Fruit fly (Drosophila melanogaster) whole organism, prepupa: ENCODE results near the gene CG33346.

Source experiments
- Blimp-1 ChIP-seq: fragments of 200-800 bp; sonication (Bioruptor generic); optimal IDR thresholded peaks from 3 replicates; lab custom pipeline; 2017; ENCODE audit warnings: missing biosample characterization, missing genetic modification characterization, mild to moderate bottlenecking, moderate library complexity, missing genetic modification reagents
- CG10669 ChIP-seq: fragments of 200-800 bp; sonication (Bioruptor generic); optimal IDR thresholded peaks from 3 replicates; lab custom pipeline; 2018; ENCODE audit warnings: missing biosample characterization, mild to moderate bottlenecking, missing genetic modification characterization, moderate library complexity
- CG11762 ChIP-seq: fragments of 200-800 bp; sonication (Bioruptor generic); optimal IDR thresholded peaks from 3 replicates; lab custom pipeline; 2016; ENCODE audit warnings: missing biosample characterization, missing genetic modification characterization; ENCODE audit not compliant: insufficient read depth
- CG11902 ChIP-seq: fragments of 200-800 bp; sonication (Bioruptor generic); optimal IDR thresholded peaks from 3 replicates; lab custom pipeline; 2016; ENCODE audit warnings: missing biosample characterization, missing genetic modification characterization
- CG1621 ChIP-seq: fragments of 200-800 bp; sonication (Bioruptor generic); optimal IDR thresholded peaks from 3 replicates; lab custom pipeline; 2018; ENCODE audit warnings: missing biosample characterization, mild to moderate bottlenecking, missing genetic modification characterization
- CG16779 ChIP-seq: fragments of 200-800 bp; sonication (Bioruptor generic); optimal IDR thresholded peaks from 3 replicates; lab custom pipeline; 2017; ENCODE audit warnings: missing biosample characterization, mild to moderate bottlenecking, missing genetic modification characterization
- CG31627 ChIP-seq: fragments of 200-800 bp; sonication (Bioruptor generic); optimal IDR thresholded peaks from 3 replicates; lab custom pipeline; 2016; ENCODE audit warnings: missing biosample characterization, missing genetic modification characterization
- CG32006 ChIP-seq: fragments of 200-800 bp; sonication (Bioruptor generic); optimal IDR thresholded peaks from 3 replicates; lab custom pipeline; 2017; ENCODE audit warnings: missing biosample characterization, mild to moderate bottlenecking, missing genetic modification characterization
- CG34406 ChIP-seq: fragments of 200-800 bp; sonication (Bioruptor generic); optimal IDR thresholded peaks from 3 replicates; lab custom pipeline; 2016; ENCODE audit warnings: missing biosample characterization, missing genetic modification characterization
- CG3919 ChIP-seq: fragments of 200-800 bp; sonication (Bioruptor generic); optimal IDR thresholded peaks from 3 replicates; lab custom pipeline; 2016; ENCODE audit warnings: missing biosample characterization, missing genetic modification characterization
- CG4318 ChIP-seq: fragments of 200-800 bp; sonication (Bioruptor generic); optimal IDR thresholded peaks from 3 replicates; lab custom pipeline; 2017; ENCODE audit warnings: missing biosample characterization, mild to moderate bottlenecking, missing genetic modification characterization
- CG6163 ChIP-seq: fragments of 200-800 bp; sonication (Bioruptor generic); IDR thresholded peaks from 3 replicates; pipeline ENCODE4 v1.3.6; 2022; ENCODE audit warnings: missing biosample characterization, missing genetic modification characterization
- CG6276 ChIP-seq: fragments of 200-800 bp; sonication (Bioruptor generic); optimal IDR thresholded peaks from 2 replicates; lab custom pipeline; 2017; ENCODE audit warnings: missing biosample characterization, mild to moderate bottlenecking, missing genetic modification characterization
- CG6808 ChIP-seq: fragments of 200-800 bp; sonication (Bioruptor generic); optimal IDR thresholded peaks from 3 replicates; lab custom pipeline; 2017; ENCODE audit warnings: missing biosample characterization, missing genetic modification characterization, mild to moderate bottlenecking, moderate library complexity, missing genetic modification reagents
- CG6854 ChIP-seq: fragments of 200-800 bp; sonication (Bioruptor generic); optimal IDR thresholded peaks from 2 replicates; lab custom pipeline; 2017; ENCODE audit warnings: missing biosample characterization, mild to moderate bottlenecking, missing genetic modification characterization
- CG7368 ChIP-seq: fragments of 200-800 bp; sonication (Bioruptor generic); optimal IDR thresholded peaks from 3 replicates; lab custom pipeline; 2016; ENCODE audit warnings: missing biosample characterization, missing genetic modification characterization
- CG8632 ChIP-seq: fragments of 200-800 bp; sonication (Bioruptor generic); optimal IDR thresholded peaks from 3 replicates; lab custom pipeline; 2016; ENCODE audit warnings: missing biosample characterization, missing genetic modification characterization
- CG9139 ChIP-seq: fragments of 200-800 bp; sonication (Bioruptor generic); optimal IDR thresholded peaks from 3 replicates; lab custom pipeline; 2017; ENCODE audit warnings: missing biosample characterization, mild to moderate bottlenecking, missing genetic modification characterization
- Eip75B ChIP-seq: fragments of 200-800 bp; sonication (Bioruptor generic); optimal IDR thresholded peaks from 3 replicates; lab custom pipeline; 2016; ENCODE audit warnings: missing biosample characterization, missing genetic modification characterization
- Ets21C ChIP-seq: fragments of 200-800 bp; sonication (Bioruptor generic); optimal IDR thresholded peaks from 3 replicates; lab custom pipeline; 2016; ENCODE audit warnings: missing biosample characterization, missing genetic modification characterization
- Ets96B ChIP-seq: fragments of 200-800 bp; optimal IDR thresholded peaks from 2 replicates; lab custom pipeline; 2019; ENCODE audit warnings: missing biosample characterization, mild to moderate bottlenecking, missing genetic modification characterization, moderate library complexity
- Gug ChIP-seq: fragments of 200-800 bp; sonication (Bioruptor generic); IDR thresholded peaks from 2 replicates; pipeline ENCODE4 v1.3.6; 2022; ENCODE audit warnings: missing biosample characterization, missing genetic modification characterization
- Hr38 ChIP-seq: sonication (Bioruptor generic); optimal IDR thresholded peaks from 2 replicates; lab custom pipeline; 2016; ENCODE audit warnings: missing biosample characterization, missing genetic modification characterization
- Lpt ChIP-seq: fragments of 200-800 bp; sonication (Bioruptor generic); optimal IDR thresholded peaks from 3 replicates; lab custom pipeline; 2016; ENCODE audit warnings: missing biosample characterization, missing genetic modification characterization
- Smox ChIP-seq: fragments of 200-800 bp; sonication (Bioruptor generic); optimal IDR thresholded peaks from 3 replicates; lab custom pipeline; 2016; ENCODE audit warnings: missing biosample characterization, missing genetic modification characterization
- Sox14 ChIP-seq: fragments of 200-800 bp; sonication (Bioruptor generic); optimal IDR thresholded peaks from 3 replicates; lab custom pipeline; 2016; ENCODE audit warnings: missing biosample characterization, missing genetic modification characterization
- Sox15 ChIP-seq: fragments of 200-800 bp; sonication (Bioruptor generic); optimal IDR thresholded peaks from 3 replicates; lab custom pipeline; 2016; ENCODE audit warnings: missing biosample characterization, missing genetic modification characterization
- acj6 ChIP-seq: fragments of 200-800 bp; sonication (Bioruptor generic); optimal IDR thresholded peaks from 3 replicates; lab custom pipeline; 2016; ENCODE audit warnings: missing biosample characterization, missing genetic modification characterization
- dac ChIP-seq: fragments of 200-800 bp; sonication (Bioruptor generic); optimal IDR thresholded peaks from 2 replicates; lab custom pipeline; 2017; ENCODE audit warnings: missing biosample characterization, mild to moderate bottlenecking, missing genetic modification characterization
- dsx ChIP-seq: fragments of 200-800 bp; optimal IDR thresholded peaks from 3 replicates; lab custom pipeline; 2019; ENCODE audit warnings: missing biosample characterization, mild to moderate bottlenecking, missing genetic modification characterization, moderate library complexity; ENCODE audit not compliant: poor library complexity, severe bottlenecking
- eg ChIP-seq: fragments of 200-800 bp; sonication (Bioruptor generic); IDR thresholded peaks from 3 replicates; pipeline ENCODE4 v1.3.6; 2022; ENCODE audit warnings: missing biosample characterization, missing genetic modification characterization
- fkh ChIP-seq: fragments of 200-800 bp; sonication (Bioruptor generic); optimal IDR thresholded peaks from 3 replicates; lab custom pipeline; 2017; ENCODE audit warnings: missing biosample characterization, mild to moderate bottlenecking, missing genetic modification characterization, moderate library complexity
- pdm3 ChIP-seq: fragments of 200-800 bp; sonication (Bioruptor generic); optimal IDR thresholded peaks from 3 replicates; lab custom pipeline; 2016; ENCODE audit warnings: missing biosample characterization, missing genetic modification characterization
- spab ChIP-seq: fragments of 200-800 bp; sonication (Bioruptor generic); optimal IDR thresholded peaks from 2 replicates; lab custom pipeline; 2017; ENCODE audit warnings: missing biosample characterization, mild to moderate bottlenecking, missing genetic modification characterization, missing genetic modification reagents
- ss ChIP-seq, 2 experiments: fragments of 200-800 bp; sonication (Bioruptor generic); optimal IDR thresholded peaks; 2 replicates in 1 of 2; 3 replicates in 1 of 2; lab custom pipeline; 2017 to 2018; ENCODE audit warnings: mild to moderate bottlenecking in 2 of 2, missing biosample characterization in 2 of 2, missing genetic modification characterization in 2 of 2, moderate library complexity in 1 of 2
- svp ChIP-seq: fragments of 200-800 bp; sonication (Bioruptor generic); peaks from one replicate; lab custom pipeline; 2016; ENCODE audit warnings: missing biosample characterization, missing genetic modification characterization
- topi ChIP-seq: fragments of 200-800 bp; sonication (Bioruptor generic); optimal IDR thresholded peaks from 3 replicates; lab custom pipeline; 2016; ENCODE audit warnings: missing biosample characterization, missing genetic modification characterization
- vri ChIP-seq: fragments of 200-800 bp; sonication (Bioruptor generic); optimal IDR thresholded peaks from 3 replicates; lab custom pipeline; 2016; ENCODE audit warnings: missing biosample characterization, mild to moderate bottlenecking, missing genetic modification characterization

The CG33346 gene

DNA sequence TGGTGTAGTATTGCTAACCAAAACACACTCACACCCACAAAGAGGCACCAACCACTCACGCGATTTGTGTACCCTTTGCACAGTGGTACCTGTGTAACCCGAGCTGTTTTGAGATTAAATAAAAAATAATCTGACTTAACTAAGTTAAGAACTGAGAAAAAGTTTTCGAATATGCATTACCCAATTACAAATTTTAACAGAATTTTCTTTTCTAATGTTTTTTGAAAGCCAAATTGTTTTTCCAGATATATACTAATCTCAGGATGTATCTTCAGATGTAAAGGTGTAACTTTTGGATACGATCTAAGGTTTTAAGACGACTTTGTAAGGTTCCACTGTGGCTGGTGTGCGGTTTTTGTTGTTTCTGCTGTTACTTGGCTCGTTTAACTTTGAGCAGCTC lies 35.3 kb upstream of the CG33346 start (continued):
- TF ChIP-seq Sox14 (GFP tag; lab: Kevin White, UChicago) (peak; percentile 74), spab (peak; percentile 23), vri (peak; percentile 19), CG10669 (peak; percentile 45), eg (GFP tag; lab: Robert Waterston, UW) (peak; percentile 78), Sox15 (peak; percentile 68), acj6 (peak; percentile 74), Ets21C (peak; percentile 77), CG8632 (GFP tag; lab: Kevin White, UChicago) (peak; percentile 54), dac (GFP tag; lab: Kevin White, UChicago) (peak; percentile 9), CG11902 (GFP tag; lab: Kevin White, UChicago) (peak; percentile 63), fkh (GFP tag; lab: Kevin White, UChicago) (no peak), CG32006 (GFP tag; lab: Kevin White, UChicago) (peak; percentile 72), svp (GFP tag; lab: Kevin White, UChicago) (peak; percentile 88), ss (GFP tag; optimal IDR thresholded peaks at IDR 0.05; lab: Kevin White, UChicago) (peak in 1 of 2 experiments; percentile 11), CG11762 (GFP tag; lab: Kevin White, UChicago) (peak; percentile 59), CG4318 (peak; percentile 52), dsx (GFP tag; lab: Kevin White, UChicago) (no peak), Gug (peak; percentile 72), Smox (GFP tag; lab: Kevin White, UChicago) (peak; percentile 76), CG34406 (GFP tag; lab: Kevin White, UChicago) (peak; percentile 65), CG16779 (tag; lab: Kevin White, UChicago) (peak; percentile 48)
- TF ChIP-seq, all 60 proteins: peak for 54

DNA sequence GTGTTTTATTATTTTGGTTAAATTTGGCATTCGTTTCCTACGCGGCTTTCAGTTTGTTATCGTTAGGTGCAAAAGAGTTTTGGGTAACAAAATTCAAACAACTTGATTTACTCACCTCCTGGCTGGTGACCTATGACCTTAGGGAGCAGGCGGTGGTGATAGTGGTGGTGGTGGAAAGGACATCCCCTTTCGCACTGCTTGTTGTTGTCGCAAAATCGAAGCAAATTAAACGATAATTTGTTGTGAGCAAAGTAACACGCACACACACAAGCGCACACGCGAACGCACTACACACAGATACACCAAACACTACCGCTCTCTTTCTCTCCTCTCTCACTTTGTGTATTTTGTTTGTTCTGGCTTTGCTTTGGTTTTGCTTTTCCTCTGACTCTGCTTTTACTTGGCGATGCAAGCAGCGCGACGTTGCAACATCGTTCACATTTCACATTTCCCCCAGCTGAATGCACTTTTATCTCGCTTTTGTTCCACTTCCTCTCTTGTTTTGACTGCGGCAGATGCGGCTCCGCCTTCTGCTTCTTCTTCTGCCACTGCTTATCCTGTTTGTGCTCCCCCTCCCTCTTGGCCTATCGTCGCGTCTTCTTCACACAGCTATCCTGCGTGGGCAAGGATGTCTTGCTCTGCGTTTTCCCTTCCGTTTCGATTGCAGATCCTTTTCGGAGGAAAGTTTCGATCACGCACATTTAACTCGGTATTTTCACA lies 34.6 kb upstream of the CG33346 start:
- peak; percentile 82 for TF ChIP-seq CG6854 (GFP tag; lab: Kevin White, UChicago)
- no peak for TF ChIP-seq Eip75B (GFP tag; lab: Kevin White, UChicago)
- no peak for TF ChIP-seq Blimp-1 (GFP tag; lab: Kevin White, UChicago)
- TF ChIP-seq Ets96B, result no peak
- peak; percentile 54 to 63 for TF ChIP-seq ss (GFP tag; optimal IDR thresholded peaks at IDR 0.05; lab: Kevin White, UChicago)
- TF ChIP-seq CG6163 (GFP tag; lab: Robert Waterston, UW), result peak; percentile 30; the same call in 1 of the 3 replicates
- peak; percentile 2 for TF ChIP-seq Lpt (GFP tag; lab: Kevin White, UChicago)
- TF ChIP-seq dsx (GFP tag; lab: Kevin White, UChicago), result peak; percentile 46
- peak; percentile 21 for TF ChIP-seq CG9139 (GFP tag; lab: Kevin White, UChicago)
- no peak for TF ChIP-seq Hr38 (GFP tag; lab: Kevin White, UChicago)
- no peak for TF ChIP-seq Ets21C
- peak; percentile 8 for TF ChIP-seq topi (GFP tag; lab: Kevin White, UChicago)
- no peak for TF ChIP-seq CG3919 (GFP tag; lab: Kevin White, UChicago)
- TF ChIP-seq fkh (GFP tag; lab: Kevin White, UChicago), result peak; percentile 40
- peak; percentile 48 for TF ChIP-seq CG6808 (GFP tag; lab: Kevin White, UChicago)
- TF ChIP-seq CG6276 (GFP tag; lab: Kevin White, UChicago), result no peak
- TF ChIP-seq pdm3, result no peak
- TF ChIP-seq CG1621 (tag; lab: Kevin White, UChicago), result peak; percentile 6
- TF ChIP-seq CG31627 (GFP tag; lab: Kevin White, UChicago), result no peak
- TF ChIP-seq CG7368 (GFP tag; lab: Kevin White, UChicago), result no peak
- TF ChIP-seq Smox (GFP tag; lab: Kevin White, UChicago), result peak; percentile 5
